Worm (Caenorhabditis elegans) whole organism, L1 larva: ENCODE data around the gene ptr-25.

ENCODE experiments used
- lin-39 ChIP-seq: fragments of 150-350 bp; optimal IDR thresholded peaks from 2 replicates; lab custom pipeline; 2014; ENCODE audit warnings: missing biosample characterization, missing genetic modification reagents, missing genetic modification characterization
- pqm-1 ChIP-seq: sonication (generic microtip); optimal IDR thresholded peaks from 3 replicates; lab custom pipeline; 2017; ENCODE audit warnings: missing biosample characterization, missing genetic modification characterization

- TF ChIP-seq lin-39 (tag; lab: Kevin White, UChicago): no peak
- TF ChIP-seq pqm-1 (tag; lab: Kevin White, UChicago): no peak
These were observed 24.3 kb upstream of the ptr-25 start for ce11 chrIII:10463653-10464052.
